Fruit fly (Drosophila melanogaster): ENCODE data around the gene parvin.

Gene parvin

dm6 chrX:19754705-19755403 lies 9.0 kb downstream of the parvin start:
- TF ChIP-seq Dll (optimal IDR thresholded peaks at IDR 0.05) (no peak), EcR (GFP tag; optimal IDR thresholded peaks at IDR 0.05) (no peak), psq (optimal IDR thresholded peaks at IDR 0.05) (no peak), usp (GFP tag; optimal IDR thresholded peaks at IDR 0.05) (no peak), CG8478 (optimal IDR thresholded peaks at IDR 0.05) (no peak)

- TF ChIP-seq CG8478 (optimal IDR thresholded peaks at IDR 0.05), result no peak
- no peak for TF ChIP-seq pan (optimal IDR thresholded peaks at IDR 0.05)
- TF ChIP-seq EcR (GFP tag; optimal IDR thresholded peaks at IDR 0.05), result no peak
Measured at dm6 chrX:19762167-19762566, 16.3 kb downstream of the parvin start.

DNA sequence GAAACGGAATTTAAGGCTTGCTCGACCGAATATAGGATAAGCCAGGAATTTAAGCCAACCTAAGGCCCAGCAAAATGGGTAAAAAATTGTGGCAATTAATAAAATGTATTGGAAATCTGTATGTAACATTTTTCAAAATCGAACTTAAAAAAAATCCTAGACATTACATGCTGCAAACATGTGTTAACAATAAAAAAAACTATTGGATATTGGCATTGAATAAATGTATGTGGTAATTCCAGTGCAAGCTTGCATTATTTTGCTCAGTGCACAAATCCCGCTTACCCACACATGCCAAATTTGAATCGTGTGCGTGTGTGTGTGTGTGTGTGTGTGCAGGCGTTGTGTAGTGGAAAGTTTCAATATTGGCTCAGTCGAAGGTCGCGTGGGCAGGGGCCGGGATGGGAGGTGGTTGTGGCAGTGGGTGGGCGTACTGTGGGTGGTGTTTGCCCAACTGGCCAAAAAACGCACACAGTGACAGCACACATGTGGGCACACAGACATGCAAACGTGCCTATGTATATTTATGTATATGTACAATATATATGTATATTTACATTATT lies 17.7 kb downstream of the parvin start:
- TF ChIP-seq pan (optimal IDR thresholded peaks at IDR 0.05) (no peak), EcR (GFP tag; optimal IDR thresholded peaks at IDR 0.05) (no peak), usp (GFP tag; optimal IDR thresholded peaks at IDR 0.05) (no peak), CG8478 (optimal IDR thresholded peaks at IDR 0.05) (no peak), Dll (optimal IDR thresholded peaks at IDR 0.05) (no peak), psq (optimal IDR thresholded peaks at IDR 0.05) (no peak)

- TF ChIP-seq EcR (GFP tag; optimal IDR thresholded peaks at IDR 0.05), result no peak
- TF ChIP-seq usp (GFP tag; optimal IDR thresholded peaks at IDR 0.05), result no peak
- no peak for TF ChIP-seq pan (optimal IDR thresholded peaks at IDR 0.05)
- no peak for TF ChIP-seq Dll (optimal IDR thresholded peaks at IDR 0.05)
- TF ChIP-seq psq (optimal IDR thresholded peaks at IDR 0.05), result no peak
- TF ChIP-seq CG8478 (optimal IDR thresholded peaks at IDR 0.05), result no peak
Measured at dm6 chrX:19764824-19765489, 19.1 kb downstream of the parvin start, which contains the start of gene CG12702. Gene CG12702, minus strand, starts transcription at chrX:19764874.

DNA sequence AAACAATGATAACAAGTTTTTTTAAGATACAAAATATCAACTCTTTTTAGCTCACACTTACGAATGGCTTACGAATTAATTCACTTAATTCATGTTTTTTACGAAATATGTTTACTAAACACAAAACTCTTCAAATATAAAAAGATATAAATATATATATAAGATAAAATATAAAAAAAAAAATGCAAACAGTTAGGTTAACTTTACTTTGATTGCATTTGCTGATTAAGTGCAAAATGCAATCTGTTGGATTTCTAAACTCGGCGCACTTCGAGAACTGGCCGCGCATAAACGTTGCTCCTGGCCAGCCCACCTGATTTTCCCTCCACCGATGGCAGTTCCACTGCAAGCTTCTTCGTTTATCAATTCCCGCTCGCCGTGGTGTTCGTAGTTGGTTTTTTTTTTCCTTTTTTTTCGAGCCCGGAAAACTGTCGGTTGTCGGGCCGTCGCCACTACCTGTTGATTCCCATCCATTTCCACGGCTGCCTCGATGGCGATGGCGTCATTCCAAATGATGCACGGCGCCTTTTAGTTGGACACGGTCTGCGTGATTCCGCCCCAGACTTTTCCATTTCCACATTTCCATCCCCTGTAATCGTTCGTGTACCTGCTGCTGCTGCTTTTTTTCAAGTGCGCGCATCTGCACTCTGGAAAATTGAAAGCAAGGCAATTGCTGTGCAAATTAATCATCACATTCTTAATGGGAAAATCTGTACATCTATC lies 19.8 kb downstream of the parvin start:
- TF ChIP-seq usp (GFP tag; optimal IDR thresholded peaks at IDR 0.05) (no peak), CG8478 (optimal IDR thresholded peaks at IDR 0.05) (no peak), EcR (GFP tag; optimal IDR thresholded peaks at IDR 0.05) (no peak)

DNA sequence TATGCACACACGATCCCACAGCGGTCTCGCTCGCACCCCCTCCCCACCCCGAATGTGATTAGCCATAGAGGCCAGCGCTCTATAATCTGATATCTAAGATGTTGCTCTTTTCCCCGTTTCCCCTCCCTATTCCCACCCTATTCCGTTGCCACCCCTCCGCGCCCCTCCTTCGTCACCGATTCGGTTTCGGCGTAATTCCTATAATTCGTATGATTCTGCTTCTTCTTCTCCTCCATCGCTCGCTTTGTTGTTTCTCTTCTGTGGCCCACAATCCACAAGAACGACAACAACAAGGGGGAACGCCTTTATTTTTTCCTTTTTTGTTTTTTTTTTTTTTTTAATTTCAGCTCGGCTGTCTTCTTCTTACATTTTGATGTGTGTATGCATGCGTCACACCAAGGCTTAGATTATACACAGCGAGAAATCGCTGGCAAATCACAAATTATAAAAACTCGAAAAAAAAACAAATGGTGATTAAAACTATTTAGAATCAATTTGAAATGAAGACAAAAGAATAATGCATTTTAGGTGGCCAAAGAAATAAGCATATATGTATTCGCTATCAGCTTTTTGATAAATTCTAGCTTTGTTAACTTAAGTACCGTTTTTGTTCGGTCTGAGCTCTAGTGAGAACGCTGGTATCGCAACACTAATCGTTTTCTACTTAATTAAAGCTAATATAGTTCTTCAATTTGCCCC lies 24.1 kb downstream of the parvin start:
- TF ChIP-seq EcR (GFP tag; optimal IDR thresholded peaks at IDR 0.05) (no peak), Dll (optimal IDR thresholded peaks at IDR 0.05) (no peak), pan (optimal IDR thresholded peaks at IDR 0.05) (no peak), usp (GFP tag; optimal IDR thresholded peaks at IDR 0.05) (no peak), psq (optimal IDR thresholded peaks at IDR 0.05) (no peak), CG8478 (optimal IDR thresholded peaks at IDR 0.05) (no peak)

DNA sequence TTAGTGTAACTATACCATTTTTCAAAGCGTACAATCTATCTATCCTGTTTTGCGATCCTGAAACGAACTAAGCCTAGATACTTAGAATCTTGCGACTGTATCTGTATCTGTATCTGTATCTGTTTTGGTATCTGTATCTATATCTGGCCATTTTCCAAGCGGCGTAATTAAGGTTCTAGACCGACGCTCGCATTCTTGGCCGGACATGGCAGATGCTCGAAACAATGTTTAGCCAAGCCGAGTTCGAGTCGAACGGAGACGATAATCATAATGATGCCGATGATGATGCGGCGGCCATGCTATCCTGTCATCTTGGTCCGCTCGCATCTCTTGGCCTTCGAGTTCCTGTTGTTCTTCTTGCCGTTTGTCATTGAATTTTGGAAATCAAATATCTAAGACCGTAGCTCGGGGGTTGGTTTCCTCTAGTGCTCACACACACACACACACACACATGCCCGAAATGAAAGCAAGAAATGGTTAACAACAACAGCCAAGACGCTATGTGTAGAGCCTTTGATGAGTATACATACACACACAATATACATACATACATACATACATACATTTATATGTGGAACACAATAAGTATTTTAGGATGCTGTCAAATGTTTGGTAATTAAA lies 26.3 kb downstream of the parvin start:
- no peak for TF ChIP-seq CG8478 (optimal IDR thresholded peaks at IDR 0.05)
- no peak for TF ChIP-seq usp (GFP tag; optimal IDR thresholded peaks at IDR 0.05)
- TF ChIP-seq psq (optimal IDR thresholded peaks at IDR 0.05), result no peak
- no peak for TF ChIP-seq pan (optimal IDR thresholded peaks at IDR 0.05)
- no peak for TF ChIP-seq Dll (optimal IDR thresholded peaks at IDR 0.05)
- no peak for TF ChIP-seq EcR (GFP tag; optimal IDR thresholded peaks at IDR 0.05)

- TF ChIP-seq usp (GFP tag; optimal IDR thresholded peaks at IDR 0.05) (no peak), CG8478 (optimal IDR thresholded peaks at IDR 0.05) (no peak), psq (optimal IDR thresholded peaks at IDR 0.05) (no peak), Dll (optimal IDR thresholded peaks at IDR 0.05) (no peak), EcR (GFP tag; optimal IDR thresholded peaks at IDR 0.05) (no peak), pan (optimal IDR thresholded peaks at IDR 0.05) (no peak)
Measured at dm6 chrX:19773734-19774702, 28.2 kb downstream of the parvin start.

DNA sequence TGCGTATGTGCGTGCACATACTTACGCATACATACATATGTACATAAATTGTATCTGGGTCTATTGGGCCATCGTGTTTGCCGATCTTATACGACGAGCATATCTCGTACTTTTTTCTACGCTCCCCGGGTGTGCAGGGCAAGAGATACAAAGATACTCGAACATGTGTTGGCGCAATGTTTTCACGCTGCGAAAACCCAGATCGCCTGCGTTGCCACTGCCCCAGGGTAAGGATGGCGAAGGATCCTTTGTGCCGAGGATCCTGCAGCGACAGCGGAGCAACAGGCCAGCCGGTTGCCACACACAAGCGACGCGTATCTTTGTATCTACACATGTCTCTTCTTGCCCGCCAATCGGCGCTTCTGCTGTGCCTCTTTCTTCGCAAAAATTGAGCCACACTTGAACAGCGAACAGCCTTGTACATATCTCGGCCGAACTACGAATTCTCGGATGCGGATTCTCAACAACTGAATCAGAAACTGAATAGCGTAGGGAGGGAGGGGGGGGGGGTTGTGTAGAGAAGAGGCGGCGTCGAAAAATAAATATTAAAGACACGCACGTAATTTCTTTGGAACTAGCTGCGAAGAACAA lies 29.3 kb downstream of the parvin start:
- TF ChIP-seq usp (GFP tag; optimal IDR thresholded peaks at IDR 0.05) (no peak), pan (optimal IDR thresholded peaks at IDR 0.05) (no peak), EcR (GFP tag; optimal IDR thresholded peaks at IDR 0.05) (no peak), Dll (optimal IDR thresholded peaks at IDR 0.05) (no peak), CG8478 (optimal IDR thresholded peaks at IDR 0.05) (no peak), psq (optimal IDR thresholded peaks at IDR 0.05) (no peak)

- TF ChIP-seq pan (optimal IDR thresholded peaks at IDR 0.05), result no peak
- TF ChIP-seq psq (optimal IDR thresholded peaks at IDR 0.05), result no peak
- TF ChIP-seq EcR (GFP tag; optimal IDR thresholded peaks at IDR 0.05), result no peak
- TF ChIP-seq Dll (optimal IDR thresholded peaks at IDR 0.05), result no peak
- TF ChIP-seq usp (GFP tag; optimal IDR thresholded peaks at IDR 0.05), result no peak
- no peak for TF ChIP-seq CG8478 (optimal IDR thresholded peaks at IDR 0.05)
Measured at dm6 chrX:19781861-19782260, 36.0 kb downstream of the parvin start.

Measured in whole organism.